Worm (Caenorhabditis elegans) whole organism, L2 larva: ENCODE data around the gene JC8.16.

Experiments used
- C34F6.9 ChIP-seq: fragments of 150-350 bp; optimal IDR thresholded peaks from 2 replicates; lab custom pipeline; 2014; ENCODE audit warnings: missing biosample characterization, missing genetic modification characterization
- F13H6.1 ChIP-seq: sonication (generic microtip); optimal IDR thresholded peaks from 2 replicates; lab custom pipeline; 2016; ENCODE audit warnings: missing genetic modification characterization, missing compliant biosample characterization
- R02D3.7 ChIP-seq: fragments of 150-350 bp; optimal IDR thresholded peaks from 2 replicates; lab custom pipeline; 2014; ENCODE audit warnings: missing biosample characterization, missing genetic modification characterization
- ZK546.5 ChIP-seq: sonication (generic microtip); optimal IDR thresholded peaks from 2 replicates; lab custom pipeline; 2017; ENCODE audit warnings: missing biosample characterization, missing genetic modification characterization
- alr-1 ChIP-seq: fragments of 150-350 bp; optimal IDR thresholded peaks from 2 replicates; lab custom pipeline; 2014; ENCODE audit warnings: missing biosample characterization, missing genetic modification characterization
- aly-2 ChIP-seq: fragments of 150-350 bp; optimal IDR thresholded peaks from 2 replicates; lab custom pipeline; 2014; ENCODE audit warnings: missing biosample characterization, missing genetic modification characterization
- ama-1 ChIP-seq: fragments of 150-350 bp; optimal IDR thresholded peaks from 2 replicates; lab custom pipeline; 2018; ENCODE audit warnings: inconsistent platforms
- blmp-1 ChIP-seq: sonication (generic microtip); optimal IDR thresholded peaks from 2 replicates; lab custom pipeline; 2017; ENCODE audit warnings: missing genetic modification characterization, mild to moderate bottlenecking, missing compliant biosample characterization, antibody characterized with exemption, moderate library complexity; ENCODE audit not compliant: insufficient read depth
- ceh-16 ChIP-seq: fragments of 150-350 bp; optimal IDR thresholded peaks from 2 replicates; lab custom pipeline; 2014; ENCODE audit warnings: missing biosample characterization, missing genetic modification characterization
- ceh-82 ChIP-seq: fragments of 150-350 bp; optimal IDR thresholded peaks from 2 replicates; lab custom pipeline; 2014; ENCODE audit warnings: missing biosample characterization, missing genetic modification characterization
- crh-2 ChIP-seq: sonication (generic microtip); optimal IDR thresholded peaks from 2 replicates; lab custom pipeline; 2017; ENCODE audit warnings: missing biosample characterization, missing genetic modification characterization
- dmd-4 ChIP-seq: sonication (generic microtip); optimal IDR thresholded peaks from 2 replicates; lab custom pipeline; 2017; ENCODE audit warnings: missing biosample characterization, missing genetic modification characterization
- egl-27 ChIP-seq: sonication (generic microtip); optimal IDR thresholded peaks from 3 replicates; lab custom pipeline; 2017; ENCODE audit warnings: missing biosample characterization, missing genetic modification reagents, missing genetic modification characterization
- elt-1 ChIP-seq: fragments of 150-350 bp; optimal IDR thresholded peaks from 2 replicates; lab custom pipeline; 2014; ENCODE audit warnings: missing biosample characterization, missing genetic modification characterization
- elt-3 ChIP-seq: sonication (generic microtip); optimal IDR thresholded peaks from 2 replicates; lab custom pipeline; 2017; ENCODE audit warnings: missing biosample characterization, missing genetic modification characterization
- gmeb-1 ChIP-seq: fragments of 150-350 bp; optimal IDR thresholded peaks from 2 replicates; lab custom pipeline; 2014; ENCODE audit warnings: missing biosample characterization, missing genetic modification characterization
- lin-11 ChIP-seq: fragments of 150-350 bp; sonication (generic microtip); optimal IDR thresholded peaks from 2 replicates; lab custom pipeline; 2014; ENCODE audit warnings: missing biosample characterization, missing genetic modification characterization, inconsistent platforms, mixed read lengths
- lin-39 ChIP-seq: fragments of 150-350 bp; optimal IDR thresholded peaks from 2 replicates; lab custom pipeline; 2014; ENCODE audit warnings: missing biosample characterization, missing genetic modification reagents, missing genetic modification characterization
- lsy-2 ChIP-seq, 2 experiments: fragments of 150-350 bp in 1 of 2; sonication (generic microtip) in 1 of 2; optimal IDR thresholded peaks; 2 replicates each; lab custom pipeline; 2014 to 2017; ENCODE audit warnings: missing biosample characterization in 2 of 2, missing genetic modification characterization in 2 of 2
- mdl-1 ChIP-seq, 2 experiments: fragments of 150-350 bp in 1 of 2; sonication (generic microtip) in 1 of 2; optimal IDR thresholded peaks; 2 replicates each; lab custom pipeline; 2017; ENCODE audit warnings: missing biosample characterization in 2 of 2, missing genetic modification characterization in 2 of 2
- nhr-12 ChIP-seq: fragments of 150-350 bp; optimal IDR thresholded peaks from 2 replicates; lab custom pipeline; 2014; ENCODE audit warnings: missing biosample characterization, missing genetic modification characterization
- nhr-21 ChIP-seq: fragments of 150-350 bp; optimal IDR thresholded peaks from 2 replicates; lab custom pipeline; 2014; ENCODE audit warnings: missing biosample characterization, missing genetic modification characterization
- nhr-23 ChIP-seq: fragments of 150-350 bp; optimal IDR thresholded peaks from 2 replicates; lab custom pipeline; 2014; ENCODE audit warnings: missing biosample characterization, missing genetic modification reagents, missing genetic modification characterization
- nhr-237 ChIP-seq: fragments of 150-350 bp; optimal IDR thresholded peaks from 2 replicates; lab custom pipeline; 2014; ENCODE audit warnings: missing biosample characterization, missing genetic modification characterization
- nhr-25 ChIP-seq: fragments of 150-350 bp; sonication (generic microtip); optimal IDR thresholded peaks from 3 replicates; lab custom pipeline; 2014; ENCODE audit warnings: missing biosample characterization, missing genetic modification characterization
- nhr-77 ChIP-seq: fragments of 150-350 bp; optimal IDR thresholded peaks from 2 replicates; lab custom pipeline; 2014; ENCODE audit warnings: missing biosample characterization, missing genetic modification characterization
- peb-1 ChIP-seq: fragments of 150-350 bp; optimal IDR thresholded peaks from 2 replicates; lab custom pipeline; 2014; ENCODE audit warnings: missing biosample characterization, missing genetic modification characterization
- sem-4 ChIP-seq: fragments of 150-350 bp; optimal IDR thresholded peaks from 2 replicates; lab custom pipeline; 2014; ENCODE audit warnings: missing biosample characterization, missing genetic modification reagents, missing genetic modification characterization
- skn-1 ChIP-seq: sonication (generic microtip); optimal IDR thresholded peaks from 2 replicates; lab custom pipeline; 2017; ENCODE audit warnings: missing biosample characterization, missing genetic modification characterization
- sma-3 ChIP-seq: sonication (generic microtip); optimal IDR thresholded peaks from 2 replicates; lab custom pipeline; 2016; ENCODE audit warnings: missing genetic modification reagents, missing genetic modification characterization, missing compliant biosample characterization
- sma-9 ChIP-seq, 2 experiments: fragments of 150-350 bp in 1 of 2; sonication (generic microtip) in 1 of 2; optimal IDR thresholded peaks; 2 replicates each; lab custom pipeline; 2014 to 2016; ENCODE audit warnings: missing genetic modification characterization in 2 of 2, mild to moderate bottlenecking in 1 of 2, missing biosample characterization in 1 of 2, missing compliant biosample characterization in 1 of 2, missing genetic modification reagents in 1 of 2, moderate library complexity in 1 of 2
- snpc-4 ChIP-seq: fragments of 150-350 bp; optimal IDR thresholded peaks from 2 replicates; lab custom pipeline; 2014; ENCODE audit warnings: missing biosample characterization, missing genetic modification characterization
- unc-39 ChIP-seq: fragments of 150-350 bp; optimal IDR thresholded peaks from 2 replicates; lab custom pipeline; 2014; ENCODE audit warnings: missing biosample characterization, missing genetic modification characterization
- unc-62 ChIP-seq: fragments of 150-350 bp; optimal IDR thresholded peaks from 2 replicates; lab custom pipeline; 2014; ENCODE audit warnings: missing biosample characterization, missing genetic modification reagents, missing genetic modification characterization
- zag-1 ChIP-seq: fragments of 150-350 bp; optimal IDR thresholded peaks from 2 replicates; lab custom pipeline; 2014; ENCODE audit warnings: missing biosample characterization, missing genetic modification characterization
- ztf-1 ChIP-seq: fragments of 200-800 bp; sonication (Bioruptor generic); conservative IDR thresholded peaks from 2 replicates; pipeline ENCODE4 v1.3.6; 2022; ENCODE audit warnings: missing genetic modification characterization, missing compliant biosample characterization
- ztf-11 ChIP-seq: sonication (generic microtip); optimal IDR thresholded peaks from 2 replicates; lab custom pipeline; 2017; ENCODE audit warnings: missing biosample characterization, missing genetic modification characterization

JC8.16 gene

DNA sequence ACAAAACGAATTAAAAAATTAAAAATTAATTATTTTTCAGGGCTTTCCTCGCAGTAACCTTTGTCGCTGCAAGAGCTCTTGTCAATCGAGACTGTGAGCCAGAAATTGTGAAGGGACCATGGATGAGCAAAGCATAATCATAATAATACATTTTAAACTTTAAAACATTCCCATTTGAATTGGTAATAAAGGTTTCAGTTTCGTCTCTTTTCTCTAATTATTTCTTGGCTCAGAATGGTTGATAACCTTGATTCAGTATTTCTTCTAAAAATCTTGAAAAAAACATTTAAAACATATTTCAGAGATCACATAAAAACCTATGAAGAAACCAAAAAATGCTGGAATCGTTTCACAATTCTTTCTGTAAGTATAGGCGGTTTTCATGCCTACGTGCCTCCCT lies at the start of gene JC8.16:
TSS of gene JC8.16 (plus strand) at position 301 of the 400 bp plus-strand sequence.
- TF ChIP-seq ceh-16 (no peak), nhr-77 (tag; lab: Kevin White, UChicago) (no peak), unc-39 (no peak), zag-1 (tag; lab: Kevin White, UChicago) (no peak), blmp-1 (no peak)

ce11 chrIV:13209566-13209965 lies 49.4 kb upstream of the JC8.16 start, which contains the start of gene C48D1.9:
C48D1.9 (minus strand) TSS chrIV:13209666.
- TF ChIP-seq crh-2: no peak
- TF ChIP-seq egl-27 (tag; lab: Kevin White, UChicago): no peak
- TF ChIP-seq R02D3.7 (tag; lab: Kevin White, UChicago): no peak
- no peak for TF ChIP-seq ama-1 (lab: Kevin White, UChicago)
- TF ChIP-seq aly-2 (tag; lab: Kevin White, UChicago): no peak
- no peak for TF ChIP-seq nhr-25 (tag; lab: Kevin White, UChicago)
- no peak for TF ChIP-seq peb-1 (tag; lab: Kevin White, UChicago)
- no peak for TF ChIP-seq sma-9 (GFP tag; optimal IDR thresholded peaks at IDR 0.05; lab: Kevin White, UChicago)
- no peak for TF ChIP-seq sma-9 (tag; optimal IDR thresholded peaks at IDR 0.05; lab: Kevin White, UChicago)
- no peak for TF ChIP-seq nhr-12 (tag; lab: Kevin White, UChicago)
- no peak for TF ChIP-seq unc-39
- TF ChIP-seq unc-62 (GFP tag; lab: Kevin White, UChicago): no peak
- TF ChIP-seq ztf-11: no peak
- no peak for TF ChIP-seq alr-1 (tag; lab: Kevin White, UChicago)
- TF ChIP-seq lin-11: no peak
- no peak for TF ChIP-seq blmp-1
- no peak for TF ChIP-seq gmeb-1 (tag; lab: Kevin White, UChicago)

- TF ChIP-seq peb-1 (tag; lab: Kevin White, UChicago) (no peak), elt-3 (tag; lab: Kevin White, UChicago) (no peak), nhr-237 (no peak), sma-9 (GFP tag; optimal IDR thresholded peaks at IDR 0.05; lab: Kevin White, UChicago) (no peak), sma-9 (tag; optimal IDR thresholded peaks at IDR 0.05; lab: Kevin White, UChicago) (no peak), mdl-1 (tag; optimal IDR thresholded peaks at IDR 0.05; lab: Kevin White, UChicago) (no peak), nhr-25 (tag; lab: Kevin White, UChicago) (no peak), lin-11 (no peak), skn-1 (tag; lab: Kevin White, UChicago) (no peak), elt-1 (no peak), lsy-2 (tag; optimal IDR thresholded peaks at IDR 0.05; lab: Kevin White, UChicago) (no peak), ztf-1 (GFP tag; lab: Robert Waterston, UW) (no peak), aly-2 (tag; lab: Kevin White, UChicago) (no peak), nhr-23 (tag; lab: Kevin White, UChicago) (no peak), dmd-4 (tag; lab: Kevin White, UChicago) (no peak)
Observed at ce11 chrIV:13214466-13214865, 44.5 kb upstream of the JC8.16 start, which contains the start of gene cho-1. cho-1 (minus strand) TSS chrIV:13214566.

DNA sequence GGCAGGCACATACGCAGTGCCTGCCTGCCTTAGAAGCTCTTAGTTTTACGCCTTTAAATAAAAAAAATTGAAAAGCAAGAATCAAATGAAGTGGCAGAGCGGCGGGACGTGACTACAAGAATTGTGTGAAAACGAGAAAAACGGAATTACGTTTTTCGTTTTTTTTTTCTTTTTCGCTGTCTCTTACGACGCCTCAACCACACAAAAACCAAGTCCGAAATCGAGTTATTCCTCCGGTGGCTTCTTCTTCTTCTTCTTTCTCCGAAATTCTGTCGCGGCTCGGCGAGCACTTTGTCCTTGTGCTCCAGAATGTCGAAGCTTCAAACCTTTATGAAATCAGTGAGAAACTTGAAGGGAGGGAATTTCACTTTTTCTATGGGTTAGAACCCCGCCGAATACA lies 38.4 kb upstream of the JC8.16 start:
- TF ChIP-seq F13H6.1 (tag; lab: Kevin White, UChicago) (no peak), snpc-4 (tag; lab: Kevin White, UChicago) (no peak), lin-39 (tag; lab: Kevin White, UChicago) (no peak), nhr-21 (tag; lab: Kevin White, UChicago) (no peak), nhr-23 (tag; lab: Kevin White, UChicago) (no peak), nhr-77 (tag; lab: Kevin White, UChicago) (no peak), ztf-11 (no peak), nhr-237 (no peak), C34F6.9 (tag; lab: Kevin White, UChicago) (no peak), alr-1 (tag; lab: Kevin White, UChicago) (no peak), crh-2 (no peak), sma-9 (GFP tag; optimal IDR thresholded peaks at IDR 0.05; lab: Kevin White, UChicago) (no peak), sma-9 (tag; optimal IDR thresholded peaks at IDR 0.05; lab: Kevin White, UChicago) (no peak)

ce11 chrIV:13221657-13222056 lies 37.3 kb upstream of the JC8.16 start, which contains the start of gene C48D1.5:
C48D1.5 (plus strand) TSS chrIV:13221957.
- no peak for TF ChIP-seq sma-3
- TF ChIP-seq zag-1 (tag; lab: Kevin White, UChicago): no peak
- no peak for TF ChIP-seq nhr-25 (tag; lab: Kevin White, UChicago)
- TF ChIP-seq sma-9 (GFP tag; optimal IDR thresholded peaks at IDR 0.05; lab: Kevin White, UChicago): no peak
- TF ChIP-seq sma-9 (tag; optimal IDR thresholded peaks at IDR 0.05; lab: Kevin White, UChicago): no peak
- no peak for TF ChIP-seq skn-1 (tag; lab: Kevin White, UChicago)
- TF ChIP-seq unc-62 (GFP tag; lab: Kevin White, UChicago): no peak
- TF ChIP-seq ceh-16: no peak
- TF ChIP-seq sem-4 (tag; lab: Kevin White, UChicago): no peak
- no peak for TF ChIP-seq nhr-12 (tag; lab: Kevin White, UChicago)
- no peak for TF ChIP-seq ceh-82 (tag; lab: Kevin White, UChicago)
- no peak for TF ChIP-seq egl-27 (tag; lab: Kevin White, UChicago)
- TF ChIP-seq elt-3 (tag; lab: Kevin White, UChicago): no peak
- no peak for TF ChIP-seq nhr-237
- no peak for TF ChIP-seq nhr-77 (tag; lab: Kevin White, UChicago)
- TF ChIP-seq ZK546.5 (tag; lab: Kevin White, UChicago): no peak
- TF ChIP-seq ama-1 (lab: Kevin White, UChicago): no peak
- no peak for TF ChIP-seq ztf-11
- no peak for TF ChIP-seq alr-1 (tag; lab: Kevin White, UChicago)
- no peak for TF ChIP-seq unc-39
- TF ChIP-seq, all 48 proteins: peak for 0
